Worm (Caenorhabditis elegans) whole organism, late embryonic: ENCODE results near the gene arrd-3.

Experiments
- C08G9.2 ChIP-seq: sonication (generic microtip); optimal IDR thresholded peaks from 2 replicates; lab custom pipeline; 2016; ENCODE audit warnings: mild to moderate bottlenecking, missing genetic modification characterization, moderate library complexity, missing compliant biosample characterization
- K09A11.1 ChIP-seq: sonication (generic microtip); optimal IDR thresholded peaks from 2 replicates; lab custom pipeline; 2017; ENCODE audit warnings: antibody characterized with exemption, mild to moderate bottlenecking, missing genetic modification characterization, missing compliant biosample characterization; ENCODE audit not compliant: insufficient read depth
- T23F11.4 ChIP-seq: fragments of 200-800 bp; sonication (Bioruptor generic); optimal IDR thresholded peaks from 2 replicates; lab custom pipeline; 2018; ENCODE audit warnings: mild to moderate bottlenecking, missing genetic modification characterization, missing compliant biosample characterization
- Y22D7AL.16 ChIP-seq: sonication (generic microtip); optimal IDR thresholded peaks from 2 replicates; lab custom pipeline; 2016; ENCODE audit warnings: missing genetic modification characterization, missing compliant biosample characterization
- ahr-1 ChIP-seq: sonication (generic microtip); optimal IDR thresholded peaks from 2 replicates; lab custom pipeline; 2016; ENCODE audit warnings: missing genetic modification characterization, missing compliant biosample characterization
- ceh-18 ChIP-seq: sonication (generic microtip); optimal IDR thresholded peaks from 2 replicates; lab custom pipeline; 2016; ENCODE audit warnings: missing genetic modification characterization, missing compliant biosample characterization
- ceh-19 ChIP-seq: fragments of 200-800 bp; sonication (Bioruptor generic); optimal IDR thresholded peaks from 2 replicates; lab custom pipeline; 2018; ENCODE audit warnings: mild to moderate bottlenecking, missing genetic modification characterization, missing compliant biosample characterization
- ceh-2 ChIP-seq: sonication (generic microtip); optimal IDR thresholded peaks from 2 replicates; lab custom pipeline; 2016; ENCODE audit warnings: missing genotype, missing genetic modification characterization, missing compliant biosample characterization
- ceh-24 ChIP-seq: sonication (generic microtip); optimal IDR thresholded peaks from 2 replicates; lab custom pipeline; 2016; ENCODE audit warnings: mild to moderate bottlenecking, missing genetic modification characterization, missing compliant biosample characterization
- ceh-6 ChIP-seq: fragments of 200-800 bp; sonication (Bioruptor generic); optimal IDR thresholded peaks from 2 replicates; lab custom pipeline; 2018; ENCODE audit warnings: mild to moderate bottlenecking, missing genetic modification characterization, missing compliant biosample characterization
- ceh-9 ChIP-seq: sonication (generic microtip); optimal IDR thresholded peaks from 2 replicates; lab custom pipeline; 2016; ENCODE audit warnings: mild to moderate bottlenecking, missing genetic modification characterization, inconsistent platforms, missing compliant biosample characterization
- dmd-4 ChIP-seq: sonication (generic microtip); optimal IDR thresholded peaks from 2 replicates; lab custom pipeline; 2016; ENCODE audit warnings: borderline replicate concordance, missing genetic modification characterization, missing compliant biosample characterization
- dve-1 ChIP-seq: sonication (generic microtip); optimal IDR thresholded peaks from 2 replicates; lab custom pipeline; 2017; ENCODE audit warnings: antibody characterized with exemption, mild to moderate bottlenecking, missing genetic modification characterization, missing compliant biosample characterization
- elt-2 ChIP-seq: sonication (generic microtip); optimal IDR thresholded peaks from 2 replicates; lab custom pipeline; 2016; ENCODE audit warnings: missing genetic modification reagents, missing genetic modification characterization, missing compliant biosample characterization
- elt-4 ChIP-seq: sonication (generic microtip); optimal IDR thresholded peaks from 2 replicates; lab custom pipeline; 2016; ENCODE audit warnings: missing genetic modification characterization, missing compliant biosample characterization
- eyg-1 ChIP-seq: sonication (generic microtip); optimal IDR thresholded peaks from 2 replicates; lab custom pipeline; 2016; ENCODE audit warnings: missing genotype, missing genetic modification characterization, missing compliant biosample characterization
- fkh-10 ChIP-seq: fragments of 150-350 bp; optimal IDR thresholded peaks from 2 replicates; lab custom pipeline; 2014; ENCODE audit warnings: missing biosample characterization, missing genetic modification reagents, missing genetic modification characterization
- gmeb-2 ChIP-seq: sonication (generic microtip); optimal IDR thresholded peaks from 2 replicates; lab custom pipeline; 2016; ENCODE audit warnings: missing genetic modification characterization, inconsistent platforms, missing compliant biosample characterization
- hlh-30 ChIP-seq: sonication (generic microtip); optimal IDR thresholded peaks from 2 replicates; lab custom pipeline; 2017; ENCODE audit warnings: antibody characterized with exemption, missing genetic modification characterization, missing compliant biosample characterization; ENCODE audit not compliant: insufficient read depth
- hlh-6 ChIP-seq: sonication (generic microtip); optimal IDR thresholded peaks from 2 replicates; lab custom pipeline; 2016; ENCODE audit warnings: missing genotype, missing genetic modification characterization, missing compliant biosample characterization
- hlh-8 ChIP-seq: sonication (generic microtip); optimal IDR thresholded peaks from 2 replicates; lab custom pipeline; 2016; ENCODE audit warnings: missing genotype, missing genetic modification characterization, missing compliant biosample characterization
- lin-11 ChIP-seq: fragments of 200-800 bp; sonication (Bioruptor generic); optimal IDR thresholded peaks from 2 replicates; lab custom pipeline; 2018; ENCODE audit warnings: mild to moderate bottlenecking, missing genetic modification characterization, missing compliant biosample characterization
- madf-2 ChIP-seq: sonication (generic microtip); optimal IDR thresholded peaks from 2 replicates; lab custom pipeline; 2017; ENCODE audit warnings: missing genetic modification characterization, missing compliant biosample characterization
- mec-3 ChIP-seq: sonication (generic microtip); optimal IDR thresholded peaks from 2 replicates; lab custom pipeline; 2016; ENCODE audit warnings: borderline replicate concordance, missing genetic modification characterization, missing compliant biosample characterization
- nhr-232 ChIP-seq: sonication (generic microtip); optimal IDR thresholded peaks from 2 replicates; lab custom pipeline; 2016; ENCODE audit warnings: missing genetic modification characterization, missing compliant biosample characterization
- npax-4 ChIP-seq: sonication (generic microtip); optimal IDR thresholded peaks from 2 replicates; lab custom pipeline; 2016; ENCODE audit warnings: missing genetic modification characterization, missing compliant biosample characterization
- pax-1 ChIP-seq: fragments of 150-350 bp; optimal IDR thresholded peaks from 2 replicates; lab custom pipeline; 2014; ENCODE audit warnings: missing biosample characterization, missing genetic modification characterization
- pros-1 ChIP-seq: fragments of 150-350 bp; optimal IDR thresholded peaks from 2 replicates; lab custom pipeline; 2014; ENCODE audit warnings: missing biosample characterization, missing genetic modification reagents, missing genetic modification characterization
- ref-2 ChIP-seq: sonication (generic microtip); optimal IDR thresholded peaks from 2 replicates; lab custom pipeline; 2016; ENCODE audit warnings: missing genetic modification characterization, missing compliant biosample characterization
- tbx-2 ChIP-seq: sonication (generic microtip); optimal IDR thresholded peaks from 2 replicates; lab custom pipeline; 2016; ENCODE audit warnings: missing genetic modification characterization, missing compliant biosample characterization
- tbx-7 ChIP-seq: sonication (generic microtip); optimal IDR thresholded peaks from 2 replicates; lab custom pipeline; 2016; ENCODE audit warnings: missing genotype, missing genetic modification characterization, missing compliant biosample characterization
- unc-42 ChIP-seq: sonication (generic microtip); optimal IDR thresholded peaks from 2 replicates; lab custom pipeline; 2016; ENCODE audit warnings: missing genotype, missing genetic modification characterization, missing compliant biosample characterization
- unc-86 ChIP-seq: sonication (generic microtip); optimal IDR thresholded peaks from 2 replicates; lab custom pipeline; 2016; ENCODE audit warnings: missing genetic modification characterization, missing compliant biosample characterization

The arrd-3 gene

DNA sequence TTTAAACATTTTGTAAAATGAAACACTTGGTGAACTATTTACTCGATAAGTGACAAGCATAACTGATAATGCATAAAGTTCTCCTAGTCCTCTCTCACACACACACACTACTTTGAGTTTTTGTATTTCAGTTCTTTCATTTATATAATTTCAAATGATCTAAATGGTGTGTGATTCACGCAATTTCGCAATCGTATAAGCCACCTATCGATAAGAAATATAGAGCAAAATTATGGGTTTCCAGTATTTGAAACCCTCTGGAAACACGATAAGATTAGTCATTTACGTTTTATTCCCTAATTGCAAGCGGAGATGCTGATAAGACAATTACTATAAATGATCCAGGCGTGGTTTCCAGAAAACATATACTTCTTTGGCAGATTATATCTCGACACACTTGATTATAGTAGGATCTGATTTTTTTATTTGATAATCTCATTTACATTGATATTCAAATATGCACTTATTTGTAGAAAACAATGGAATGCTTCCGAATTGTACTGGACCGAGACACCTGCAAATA is at the start of gene arrd-3:
arrd-3 (plus strand) TSS at position 473 of the 523 bp plus-strand sequence.
- TF ChIP-seq madf-2 (tag; lab: Kevin White, UChicago), result no peak
- TF ChIP-seq gmeb-2 (tag; lab: Kevin White, UChicago), result no peak

DNA sequence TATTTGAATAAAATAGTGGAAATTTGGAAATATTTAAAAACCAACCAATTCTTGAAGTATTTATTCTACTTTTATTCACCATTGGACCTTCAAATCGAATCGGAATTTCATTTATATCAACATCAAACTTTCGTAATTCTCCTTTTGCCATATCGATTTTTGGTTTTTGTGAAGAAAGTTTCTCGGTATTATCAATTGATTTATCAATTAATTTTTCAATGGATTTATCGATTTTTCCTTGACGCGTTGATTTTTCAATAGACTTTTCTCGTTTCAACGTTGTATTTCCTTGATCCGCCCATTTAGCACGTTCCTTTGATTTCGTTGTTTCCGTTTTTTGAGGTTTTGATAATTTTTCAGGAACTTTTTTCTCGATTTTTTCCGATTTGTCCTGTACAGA is 43.0 kb upstream of the arrd-3 start:
- TF ChIP-seq T23F11.4, result no peak
- no peak for TF ChIP-seq ahr-1 (tag; lab: Kevin White, UChicago)
- no peak for TF ChIP-seq tbx-7 (tag; lab: Kevin White, UChicago)
- no peak for TF ChIP-seq elt-2 (tag; lab: Kevin White, UChicago)
- no peak for TF ChIP-seq Y22D7AL.16 (tag; lab: Kevin White, UChicago)

DNA sequence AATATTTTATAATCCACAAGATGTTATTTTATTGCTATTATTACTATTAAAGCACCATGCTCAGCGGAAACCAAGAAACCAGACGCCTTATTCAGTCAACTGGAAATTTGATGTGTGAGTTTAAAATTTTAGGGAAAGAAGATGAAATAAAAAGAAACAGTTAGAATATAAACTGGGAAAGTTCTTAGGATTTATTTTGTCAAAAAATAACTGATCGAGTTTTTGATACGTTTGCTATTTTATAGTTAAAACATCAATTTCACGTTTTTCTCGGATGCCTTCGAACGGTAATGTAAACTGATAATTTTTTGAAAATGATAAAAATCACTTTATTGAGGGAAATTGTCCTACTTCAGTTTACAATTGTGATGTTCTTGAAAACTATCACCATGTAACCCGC is 40.0 kb upstream of the arrd-3 start, which contains the start of gene C06C3.3:
C06C3.3 (minus strand) TSS at position 101 of the 400 bp plus-strand sequence.
- TF ChIP-seq pros-1 (tag; lab: Kevin White, UChicago), result no peak
- TF ChIP-seq ceh-19 (GFP tag; lab: Kevin White, UChicago), result no peak
- TF ChIP-seq T23F11.4, result no peak
- TF ChIP-seq hlh-6, result no peak
- no peak for TF ChIP-seq madf-2 (tag; lab: Kevin White, UChicago)
- no peak for TF ChIP-seq nhr-232 (tag; lab: Kevin White, UChicago)
- TF ChIP-seq dve-1 (tag; lab: Kevin White, UChicago), result no peak
- no peak for TF ChIP-seq mec-3 (tag; lab: Kevin White, UChicago)
- no peak for TF ChIP-seq gmeb-2 (tag; lab: Kevin White, UChicago)
- no peak for TF ChIP-seq eyg-1
- TF ChIP-seq ahr-1 (tag; lab: Kevin White, UChicago), result no peak
- no peak for TF ChIP-seq ceh-2 (tag; lab: Kevin White, UChicago)
- no peak for TF ChIP-seq ceh-9 (tag; lab: Kevin White, UChicago)
- TF ChIP-seq npax-4 (tag; lab: Kevin White, UChicago), result no peak
- no peak for TF ChIP-seq ceh-24 (tag; lab: Kevin White, UChicago)
- TF ChIP-seq tbx-2 (tag; lab: Kevin White, UChicago), result no peak
- TF ChIP-seq lin-11, result no peak

DNA sequence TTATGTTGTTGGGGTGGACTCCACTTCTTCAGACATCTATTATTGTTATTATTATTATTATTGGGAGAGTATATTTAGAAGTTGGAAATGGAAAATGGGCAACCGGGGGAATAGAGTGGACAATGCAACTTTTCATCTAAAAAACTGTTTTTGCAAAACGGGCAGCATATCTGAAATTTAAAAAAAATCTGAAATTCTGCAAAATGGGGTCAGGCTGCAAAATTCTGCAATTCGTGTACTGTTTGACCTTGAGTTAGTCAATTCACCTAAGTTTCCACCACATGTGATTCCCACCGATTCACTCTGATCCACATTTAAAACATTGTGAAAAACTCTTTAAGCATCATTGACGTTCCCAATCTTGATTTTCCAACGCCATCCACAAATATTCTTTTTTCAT is 39.4 kb upstream of the arrd-3 start, which contains the start of gene C06C3.4:
C06C3.4 (plus strand) TSS at position 301 of the 400 bp plus-strand sequence.
- TF ChIP-seq ceh-18 (tag; lab: Kevin White, UChicago) (no peak), elt-2 (tag; lab: Kevin White, UChicago) (no peak), pros-1 (tag; lab: Kevin White, UChicago) (no peak), Y22D7AL.16 (tag; lab: Kevin White, UChicago) (no peak), elt-4 (tag; lab: Kevin White, UChicago) (no peak), ceh-6 (no peak)

DNA sequence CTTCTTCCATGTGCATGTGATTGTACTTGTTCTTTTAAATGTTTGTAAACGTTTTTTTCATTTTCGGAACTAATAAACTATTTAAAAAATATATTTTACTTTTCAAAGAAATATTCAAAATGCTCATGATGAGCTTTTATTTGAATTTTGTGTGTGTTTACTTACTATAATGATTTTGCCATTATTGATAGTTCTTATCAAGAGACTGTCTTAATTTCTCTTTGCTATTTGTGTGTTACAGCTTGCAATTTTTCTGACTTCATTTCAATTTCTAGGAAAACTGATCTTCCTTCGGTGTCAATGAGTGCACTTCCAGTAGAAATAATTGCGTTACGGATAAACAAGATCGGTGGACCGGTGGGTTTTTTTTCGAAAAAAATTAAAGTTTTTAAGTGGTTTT is 37.6 kb upstream of the arrd-3 start, which contains the start of gene C06C3.12:
C06C3.12 (plus strand) TSS at position 301 of the 400 bp plus-strand sequence.
- no peak for TF ChIP-seq unc-86 (tag; lab: Kevin White, UChicago)
- TF ChIP-seq unc-42 (tag; lab: Kevin White, UChicago), result no peak

DNA sequence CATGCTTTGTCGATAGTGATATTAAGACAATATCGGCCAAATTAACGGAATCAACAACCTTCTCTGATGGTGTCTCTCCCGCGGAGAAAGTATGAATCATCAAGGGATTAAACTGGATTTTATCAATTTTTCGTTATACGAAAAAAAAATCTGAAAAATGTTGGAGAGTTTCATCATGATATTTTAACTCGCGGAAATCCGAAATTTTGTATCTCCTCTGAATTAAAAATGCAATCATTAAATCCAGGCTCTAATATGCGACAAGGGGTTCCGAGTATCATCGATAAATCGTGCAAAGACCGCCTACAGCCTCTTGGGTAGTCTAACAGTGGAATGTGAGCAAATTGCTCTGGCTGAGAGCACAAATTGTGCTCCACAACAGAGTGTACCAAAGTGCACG is 35.2 kb upstream of the arrd-3 start, which contains the start of gene C06C3.10:
C06C3.10 (minus strand) TSS at position 101 of the 400 bp plus-strand sequence.
- TF ChIP-seq gmeb-2 (tag; lab: Kevin White, UChicago) (no peak), dve-1 (tag; lab: Kevin White, UChicago) (no peak), dmd-4 (tag; lab: Kevin White, UChicago) (no peak), ceh-9 (tag; lab: Kevin White, UChicago) (no peak), hlh-8 (tag; lab: Kevin White, UChicago) (no peak), unc-42 (tag; lab: Kevin White, UChicago) (no peak), tbx-7 (tag; lab: Kevin White, UChicago) (no peak), pax-1 (tag; lab: Kevin White, UChicago) (no peak), ref-2 (tag; lab: Kevin White, UChicago) (no peak), fkh-10 (GFP tag; lab: Kevin White, UChicago) (no peak), hlh-30 (tag; lab: Kevin White, UChicago) (no peak), C08G9.2 (no peak), K09A11.1 (tag; lab: Kevin White, UChicago) (no peak), ceh-6 (no peak), ceh-2 (tag; lab: Kevin White, UChicago) (no peak), ceh-24 (tag; lab: Kevin White, UChicago) (no peak)
